Worm (Caenorhabditis elegans) whole organism, late embryonic: ENCODE measurements around the gene C26E6.12.

Experiments used
- F13H6.1 ChIP-seq: sonication (generic microtip); optimal IDR thresholded peaks from 2 replicates; lab custom pipeline; 2016; ENCODE audit warnings: missing genetic modification characterization, missing compliant biosample characterization
- K02D7.2 ChIP-seq: sonication (generic microtip); optimal IDR thresholded peaks from 2 replicates; lab custom pipeline; 2017; ENCODE audit warnings: mild to moderate bottlenecking, missing genetic modification characterization, missing compliant biosample characterization
- K09A11.1 ChIP-seq: sonication (generic microtip); optimal IDR thresholded peaks from 2 replicates; lab custom pipeline; 2017; ENCODE audit warnings: antibody characterized with exemption, mild to moderate bottlenecking, missing genetic modification characterization, missing compliant biosample characterization; ENCODE audit not compliant: insufficient read depth
- ama-1 ChIP-seq: fragments of 150-350 bp; optimal IDR thresholded peaks from 2 replicates; lab custom pipeline; 2014
- hlh-13 ChIP-seq: fragments of 200-800 bp; sonication (Bioruptor generic); optimal IDR thresholded peaks from 2 replicates; lab custom pipeline; 2018; ENCODE audit warnings: mild to moderate bottlenecking, missing genetic modification characterization, missing compliant biosample characterization
- nfya-1 ChIP-seq: sonication (generic microtip); optimal IDR thresholded peaks from 2 replicates; lab custom pipeline; 2017; ENCODE audit warnings: missing genetic modification characterization, mild to moderate bottlenecking, missing compliant biosample characterization, antibody characterized with exemption, moderate library complexity
- pax-1 ChIP-seq: fragments of 150-350 bp; optimal IDR thresholded peaks from 2 replicates; lab custom pipeline; 2014; ENCODE audit warnings: missing biosample characterization, missing genetic modification characterization
- unc-42 ChIP-seq: sonication (generic microtip); optimal IDR thresholded peaks from 2 replicates; lab custom pipeline; 2016; ENCODE audit warnings: missing genotype, missing genetic modification characterization, missing compliant biosample characterization

- TF ChIP-seq unc-42 (tag; lab: Kevin White, UChicago) = no peak
- no peak for TF ChIP-seq ama-1 (lab: Kevin White, UChicago)
- TF ChIP-seq nfya-1 (tag; lab: Kevin White, UChicago) = no peak
- no peak for TF ChIP-seq F13H6.1 (tag; lab: Kevin White, UChicago)
- TF ChIP-seq K09A11.1 (tag; lab: Kevin White, UChicago) = no peak
- TF ChIP-seq hlh-13 = no peak
- no peak for TF ChIP-seq K02D7.2 (tag; lab: Kevin White, UChicago)
- no peak for TF ChIP-seq pax-1
These were observed 11.8 kb downstream of the C26E6.12 start, which contains the start of gene ula-1 for ce11 chrIII:4920221-4920620.
